Fruit fly (Drosophila melanogaster) whole organism, prepupa: Measurements from ENCODE around the gene CG45073.

Experiments
- CG11294 ChIP-seq: fragments of 200-800 bp; sonication (Bioruptor generic); IDR thresholded peaks from 2 replicates; pipeline ENCODE4 v1.3.6; 2022; ENCODE audit warnings: missing biosample characterization, missing genetic modification characterization
- CG11762 ChIP-seq: fragments of 200-800 bp; sonication (Bioruptor generic); optimal IDR thresholded peaks from 3 replicates; lab custom pipeline; 2016; ENCODE audit warnings: missing biosample characterization, missing genetic modification characterization; ENCODE audit not compliant: insufficient read depth
- CG11902 ChIP-seq: fragments of 200-800 bp; sonication (Bioruptor generic); optimal IDR thresholded peaks from 3 replicates; lab custom pipeline; 2016; ENCODE audit warnings: missing biosample characterization, missing genetic modification characterization
- CG15336 ChIP-seq: fragments of 200-800 bp; sonication (Bioruptor generic); IDR thresholded peaks from 2 replicates; pipeline ENCODE4 v1.3.6; 2022; ENCODE audit warnings: missing biosample characterization, missing genetic modification characterization
- CG16779 ChIP-seq: fragments of 200-800 bp; sonication (Bioruptor generic); optimal IDR thresholded peaks from 3 replicates; lab custom pipeline; 2017; ENCODE audit warnings: missing biosample characterization, mild to moderate bottlenecking, missing genetic modification characterization
- CG3032 ChIP-seq: fragments of 200-800 bp; optimal IDR thresholded peaks from 2 replicates; lab custom pipeline; 2019; ENCODE audit warnings: missing biosample characterization, mild to moderate bottlenecking, missing genetic modification characterization, moderate library complexity
- CG31627 ChIP-seq: fragments of 200-800 bp; sonication (Bioruptor generic); optimal IDR thresholded peaks from 3 replicates; lab custom pipeline; 2016; ENCODE audit warnings: missing biosample characterization, missing genetic modification characterization
- CG32006 ChIP-seq: fragments of 200-800 bp; sonication (Bioruptor generic); optimal IDR thresholded peaks from 3 replicates; lab custom pipeline; 2017; ENCODE audit warnings: missing biosample characterization, mild to moderate bottlenecking, missing genetic modification characterization
- CG34406 ChIP-seq: fragments of 200-800 bp; sonication (Bioruptor generic); optimal IDR thresholded peaks from 3 replicates; lab custom pipeline; 2016; ENCODE audit warnings: missing biosample characterization, missing genetic modification characterization
- CG3919 ChIP-seq: fragments of 200-800 bp; sonication (Bioruptor generic); optimal IDR thresholded peaks from 3 replicates; lab custom pipeline; 2016; ENCODE audit warnings: missing biosample characterization, missing genetic modification characterization
- CG6163 ChIP-seq: fragments of 200-800 bp; sonication (Bioruptor generic); IDR thresholded peaks from 3 replicates; pipeline ENCODE4 v1.3.6; 2022; ENCODE audit warnings: missing biosample characterization, missing genetic modification characterization
- CG6276 ChIP-seq: fragments of 200-800 bp; sonication (Bioruptor generic); optimal IDR thresholded peaks from 2 replicates; lab custom pipeline; 2017; ENCODE audit warnings: missing biosample characterization, mild to moderate bottlenecking, missing genetic modification characterization
- CG6792 ChIP-seq: fragments of 200-800 bp; sonication (Bioruptor generic); optimal IDR thresholded peaks from 3 replicates; lab custom pipeline; 2016; ENCODE audit warnings: missing biosample characterization, missing genetic modification characterization
- CG6854 ChIP-seq: fragments of 200-800 bp; sonication (Bioruptor generic); optimal IDR thresholded peaks from 2 replicates; lab custom pipeline; 2017; ENCODE audit warnings: missing biosample characterization, mild to moderate bottlenecking, missing genetic modification characterization
- CG7368 ChIP-seq: fragments of 200-800 bp; sonication (Bioruptor generic); optimal IDR thresholded peaks from 3 replicates; lab custom pipeline; 2016; ENCODE audit warnings: missing biosample characterization, missing genetic modification characterization
- CG8119 ChIP-seq: fragments of 200-800 bp; sonication (Bioruptor generic); IDR thresholded peaks from 3 replicates; pipeline ENCODE4 v1.3.6; 2022; ENCODE audit warnings: missing biosample characterization, missing genetic modification characterization
- CG8319 ChIP-seq: fragments of 200-800 bp; sonication (Bioruptor generic); optimal IDR thresholded peaks from 3 replicates; lab custom pipeline; 2016; ENCODE audit warnings: missing biosample characterization, missing genetic modification characterization
- CG8632 ChIP-seq: fragments of 200-800 bp; sonication (Bioruptor generic); optimal IDR thresholded peaks from 3 replicates; lab custom pipeline; 2016; ENCODE audit warnings: missing biosample characterization, missing genetic modification characterization
- CG9139 ChIP-seq: fragments of 200-800 bp; sonication (Bioruptor generic); optimal IDR thresholded peaks from 3 replicates; lab custom pipeline; 2017; ENCODE audit warnings: missing biosample characterization, mild to moderate bottlenecking, missing genetic modification characterization
- Eip78C ChIP-seq: fragments of 200-800 bp; sonication (Bioruptor generic); peaks from one replicate; lab custom pipeline; 2016; ENCODE audit warnings: missing biosample characterization, missing genetic modification characterization
- Eip93F ChIP-seq: fragments of 200-800 bp; sonication (Bioruptor generic); optimal IDR thresholded peaks from 2 replicates; lab custom pipeline; 2016; ENCODE audit warnings: missing biosample characterization, mild to moderate bottlenecking, missing genetic modification characterization
- Ets21C ChIP-seq: fragments of 200-800 bp; sonication (Bioruptor generic); optimal IDR thresholded peaks from 3 replicates; lab custom pipeline; 2016; ENCODE audit warnings: missing biosample characterization, missing genetic modification characterization
- Ets96B ChIP-seq: fragments of 200-800 bp; optimal IDR thresholded peaks from 2 replicates; lab custom pipeline; 2019; ENCODE audit warnings: missing biosample characterization, mild to moderate bottlenecking, missing genetic modification characterization, moderate library complexity
- Gug ChIP-seq: fragments of 200-800 bp; sonication (Bioruptor generic); IDR thresholded peaks from 2 replicates; pipeline ENCODE4 v1.3.6; 2022; ENCODE audit warnings: missing biosample characterization, missing genetic modification characterization
- Hr4 ChIP-seq: fragments of 200-800 bp; sonication (Bioruptor generic); optimal IDR thresholded peaks from 3 replicates; lab custom pipeline; 2016; ENCODE audit warnings: missing biosample characterization, missing genetic modification characterization
- Lpt ChIP-seq: fragments of 200-800 bp; sonication (Bioruptor generic); optimal IDR thresholded peaks from 3 replicates; lab custom pipeline; 2016; ENCODE audit warnings: missing biosample characterization, missing genetic modification characterization
- Met ChIP-seq: fragments of 200-800 bp; sonication (Bioruptor generic); optimal IDR thresholded peaks from 3 replicates; lab custom pipeline; 2016; ENCODE audit warnings: missing biosample characterization, missing genetic modification characterization
- Sox102F ChIP-seq: fragments of 200-800 bp; sonication (Bioruptor generic); optimal IDR thresholded peaks from 2 replicates; lab custom pipeline; 2016; ENCODE audit warnings: missing biosample characterization, mild to moderate bottlenecking, missing genetic modification characterization
- Sox14 ChIP-seq: fragments of 200-800 bp; sonication (Bioruptor generic); optimal IDR thresholded peaks from 3 replicates; lab custom pipeline; 2016; ENCODE audit warnings: missing biosample characterization, missing genetic modification characterization
- Sox15 ChIP-seq: fragments of 200-800 bp; sonication (Bioruptor generic); optimal IDR thresholded peaks from 3 replicates; lab custom pipeline; 2016; ENCODE audit warnings: missing biosample characterization, missing genetic modification characterization
- acj6 ChIP-seq: fragments of 200-800 bp; sonication (Bioruptor generic); optimal IDR thresholded peaks from 3 replicates; lab custom pipeline; 2016; ENCODE audit warnings: missing biosample characterization, missing genetic modification characterization
- cyc ChIP-seq: fragments of 200-800 bp; sonication (Bioruptor generic); optimal IDR thresholded peaks from 3 replicates; lab custom pipeline; 2016; ENCODE audit warnings: missing biosample characterization, missing genetic modification characterization
- dac ChIP-seq: fragments of 200-800 bp; sonication (Bioruptor generic); optimal IDR thresholded peaks from 2 replicates; lab custom pipeline; 2017; ENCODE audit warnings: missing biosample characterization, mild to moderate bottlenecking, missing genetic modification characterization
- dsx ChIP-seq: fragments of 200-800 bp; optimal IDR thresholded peaks from 3 replicates; lab custom pipeline; 2019; ENCODE audit warnings: missing biosample characterization, mild to moderate bottlenecking, missing genetic modification characterization, moderate library complexity; ENCODE audit not compliant: poor library complexity, severe bottlenecking
- eg ChIP-seq: fragments of 200-800 bp; sonication (Bioruptor generic); IDR thresholded peaks from 3 replicates; pipeline ENCODE4 v1.3.6; 2022; ENCODE audit warnings: missing biosample characterization, missing genetic modification characterization
- esn ChIP-seq: fragments of 200-800 bp; sonication (Bioruptor generic); optimal IDR thresholded peaks from 2 replicates; lab custom pipeline; 2016; ENCODE audit warnings: missing biosample characterization, mild to moderate bottlenecking, missing genetic modification characterization, moderate library complexity
- fd59A ChIP-seq: fragments of 200-800 bp; sonication (Bioruptor generic); optimal IDR thresholded peaks from 2 replicates; lab custom pipeline; 2017; ENCODE audit warnings: missing biosample characterization, mild to moderate bottlenecking, missing genetic modification characterization, missing genetic modification reagents
- fd85E ChIP-seq: fragments of 200-800 bp; sonication (Bioruptor generic); optimal IDR thresholded peaks from 3 replicates; lab custom pipeline; 2016; ENCODE audit warnings: missing biosample characterization, missing genetic modification characterization
- lz ChIP-seq: fragments of 200-800 bp; sonication (Bioruptor generic); optimal IDR thresholded peaks from 3 replicates; lab custom pipeline; 2016; ENCODE audit warnings: missing biosample characterization, missing genetic modification characterization
- net ChIP-seq: fragments of 200-800 bp; sonication (Bioruptor generic); optimal IDR thresholded peaks from 3 replicates; lab custom pipeline; 2016; ENCODE audit warnings: missing biosample characterization, missing genetic modification characterization
- pdm3 ChIP-seq: fragments of 200-800 bp; sonication (Bioruptor generic); optimal IDR thresholded peaks from 3 replicates; lab custom pipeline; 2016; ENCODE audit warnings: missing biosample characterization, missing genetic modification characterization
- spab ChIP-seq: fragments of 200-800 bp; sonication (Bioruptor generic); optimal IDR thresholded peaks from 2 replicates; lab custom pipeline; 2017; ENCODE audit warnings: missing biosample characterization, mild to moderate bottlenecking, missing genetic modification characterization, missing genetic modification reagents
- ss ChIP-seq, 2 experiments: fragments of 200-800 bp; sonication (Bioruptor generic); optimal IDR thresholded peaks; 2 replicates in 1 of 2; 3 replicates in 1 of 2; lab custom pipeline; 2017 to 2018; ENCODE audit warnings: mild to moderate bottlenecking in 2 of 2, missing biosample characterization in 2 of 2, missing genetic modification characterization in 2 of 2, moderate library complexity in 1 of 2
- svp ChIP-seq: fragments of 200-800 bp; sonication (Bioruptor generic); peaks from one replicate; lab custom pipeline; 2016; ENCODE audit warnings: missing biosample characterization, missing genetic modification characterization
- topi ChIP-seq: fragments of 200-800 bp; sonication (Bioruptor generic); optimal IDR thresholded peaks from 3 replicates; lab custom pipeline; 2016; ENCODE audit warnings: missing biosample characterization, missing genetic modification characterization
- vri ChIP-seq: fragments of 200-800 bp; sonication (Bioruptor generic); optimal IDR thresholded peaks from 3 replicates; lab custom pipeline; 2016; ENCODE audit warnings: missing biosample characterization, mild to moderate bottlenecking, missing genetic modification characterization

Gene CG45073

dm6 chr3R:30099341-30099871, 25.1 kb downstream of the CG45073 start:
- TF ChIP-seq CG34406 (GFP tag; lab: Kevin White, UChicago) (peak; percentile 21), pdm3 (GFP tag; lab: Kevin White, UChicago) (no peak), CG16779 (tag; lab: Kevin White, UChicago) (peak; percentile 61), net (peak; percentile 61), Sox15 (GFP tag; lab: Kevin White, UChicago) (no peak), Hr4 (GFP tag; lab: Kevin White, UChicago) (no peak), ss (GFP tag; optimal IDR thresholded peaks at IDR 0.05; lab: Kevin White, UChicago) (peak; percentile 34 to 54), Eip93F (GFP tag; lab: Kevin White, UChicago) (peak; percentile 4), Lpt (GFP tag; lab: Kevin White, UChicago) (peak; percentile 22), CG9139 (GFP tag; lab: Kevin White, UChicago) (peak; percentile 30), dsx (GFP tag; lab: Kevin White, UChicago) (peak; percentile 38), CG6792 (GFP tag; lab: Kevin White, UChicago) (peak; percentile 31), CG6276 (peak; percentile 12), dac (GFP tag; lab: Kevin White, UChicago) (no peak), Ets21C (GFP tag; lab: Kevin White, UChicago) (no peak), CG6854 (GFP tag; lab: Kevin White, UChicago) (peak; percentile 51), CG11902 (no peak), vri (peak; percentile 64), Met (GFP tag; lab: Kevin White, UChicago) (peak; percentile 39), Gug (GFP tag; lab: Robert Waterston, UW) (peak; percentile 54), topi (GFP tag; lab: Kevin White, UChicago) (peak; percentile 19), CG8119 (peak; percentile 43; the same call in 2 of the 3 replicates), Eip78C (GFP tag; lab: Kevin White, UChicago) (peak; percentile 79), CG15336 (GFP tag; lab: Robert Waterston, UW) (peak; percentile 73), CG6163 (GFP tag; lab: Robert Waterston, UW) (peak; percentile 84), fd85E (peak; percentile 16), CG3919 (GFP tag; lab: Kevin White, UChicago) (peak; percentile 21), eg (GFP tag; lab: Robert Waterston, UW) (peak; percentile 82), CG31627 (GFP tag; lab: Kevin White, UChicago) (no peak), Sox102F (GFP tag; lab: Kevin White, UChicago) (peak; percentile 58), lz (GFP tag; lab: Kevin White, UChicago) (peak; percentile 28), acj6 (no peak), esn (GFP tag; lab: Kevin White, UChicago) (peak; percentile 42), svp (GFP tag; lab: Kevin White, UChicago) (peak; percentile 85)

DNA sequence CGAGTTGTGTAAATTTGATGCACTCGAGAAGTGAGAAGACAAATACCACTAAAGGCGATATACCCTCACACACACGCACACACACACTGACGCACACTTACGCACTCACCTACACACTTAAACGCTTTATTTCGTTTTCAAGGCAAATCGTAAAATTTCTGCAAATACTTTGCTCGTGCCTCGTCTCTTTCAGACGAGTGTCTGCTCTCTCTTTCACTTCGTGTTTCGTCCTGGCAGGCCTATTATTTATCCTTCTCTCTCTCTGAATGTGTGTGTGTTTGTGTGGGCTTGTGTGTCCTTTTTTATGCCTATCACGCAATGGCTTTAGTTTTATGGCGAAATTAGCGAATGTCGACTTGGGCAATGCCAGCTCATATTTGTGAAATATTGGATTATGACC, 26.3 kb downstream of the CG45073 start:
- no peak for TF ChIP-seq Sox15 (GFP tag; lab: Kevin White, UChicago)
- no peak for TF ChIP-seq vri
- TF ChIP-seq pdm3 (GFP tag; lab: Kevin White, UChicago) = no peak
- no peak for TF ChIP-seq CG11762 (GFP tag; lab: Kevin White, UChicago)
- no peak for TF ChIP-seq CG6163 (GFP tag; lab: Robert Waterston, UW)
- no peak for TF ChIP-seq Ets96B
- TF ChIP-seq dac (GFP tag; lab: Kevin White, UChicago) = no peak
- TF ChIP-seq CG3919 (GFP tag; lab: Kevin White, UChicago) = no peak
- no peak for TF ChIP-seq Hr4 (GFP tag; lab: Kevin White, UChicago)
- TF ChIP-seq eg (GFP tag; lab: Robert Waterston, UW) = no peak
- no peak for TF ChIP-seq Sox102F (GFP tag; lab: Kevin White, UChicago)
- TF ChIP-seq topi (GFP tag; lab: Kevin White, UChicago) = no peak
- TF ChIP-seq esn (GFP tag; lab: Kevin White, UChicago) = no peak
- TF ChIP-seq, all 60 proteins: peak for 0

dm6 chr3R:30095855-30096254, 28.7 kb downstream of the CG45073 start:
- TF ChIP-seq CG11294 (GFP tag; lab: Robert Waterston, UW) = peak; percentile 90
- TF ChIP-seq CG8319 (GFP tag; lab: Kevin White, UChicago) = peak; percentile 30
- TF ChIP-seq Sox14 = peak; percentile 82
- peak; percentile 58 to 68 for TF ChIP-seq ss (GFP tag; optimal IDR thresholded peaks at IDR 0.05; lab: Kevin White, UChicago)
- TF ChIP-seq CG8119 = peak; percentile 91
- peak; percentile 38 for TF ChIP-seq topi (GFP tag; lab: Kevin White, UChicago)
- peak; percentile 94 for TF ChIP-seq Hr4 (GFP tag; lab: Kevin White, UChicago)
- peak; percentile 94 for TF ChIP-seq CG32006 (GFP tag; lab: Kevin White, UChicago)
- TF ChIP-seq CG3032 (tag; lab: Kevin White, UChicago) = peak; percentile 78
- peak; percentile 37 for TF ChIP-seq CG9139 (GFP tag; lab: Kevin White, UChicago)
- peak; percentile 83 for TF ChIP-seq CG7368 (GFP tag; lab: Kevin White, UChicago)
- peak; percentile 42 for TF ChIP-seq CG8632 (GFP tag; lab: Kevin White, UChicago)
- peak; percentile 44 for TF ChIP-seq cyc (GFP tag; lab: Kevin White, UChicago)
- TF ChIP-seq svp (GFP tag; lab: Kevin White, UChicago) = no peak
- TF ChIP-seq fd59A = peak; percentile 73
- peak; percentile 86 for TF ChIP-seq net
- TF ChIP-seq CG31627 (GFP tag; lab: Kevin White, UChicago) = peak; percentile 41
- TF ChIP-seq spab (GFP tag; lab: Kevin White, UChicago) = peak; percentile 72
- TF ChIP-seq Ets96B = peak; percentile 79
- no peak for TF ChIP-seq Eip93F (GFP tag; lab: Kevin White, UChicago)
